Worm (Caenorhabditis elegans) whole organism, L4 larva: Measurements from ENCODE around the gene C31G12.3.
"Not testable (repeated sequence)": the region's sequence is repeated elsewhere in the genome, so short reads cannot be mapped to it uniquely, and the experiment has no call there.

Experiments
- F10B5.3 ChIP-seq: sonication (generic microtip); optimal IDR thresholded peaks from 2 replicates; lab custom pipeline; 2016; ENCODE audit warnings: mild to moderate bottlenecking, missing genetic modification characterization, missing compliant biosample characterization
- fkh-10 ChIP-seq: fragments of 150-350 bp; optimal IDR thresholded peaks from 2 replicates; lab custom pipeline; 2014; ENCODE audit warnings: missing biosample characterization, missing genetic modification reagents, missing genetic modification characterization
- nhr-10 ChIP-seq: fragments of 150-350 bp; optimal IDR thresholded peaks from 2 replicates; lab custom pipeline; 2014; ENCODE audit warnings: missing biosample characterization, missing genetic modification characterization
- nhr-11 ChIP-seq: fragments of 150-350 bp; optimal IDR thresholded peaks from 2 replicates; lab custom pipeline; 2014; ENCODE audit warnings: missing biosample characterization, missing genetic modification characterization

DNA sequence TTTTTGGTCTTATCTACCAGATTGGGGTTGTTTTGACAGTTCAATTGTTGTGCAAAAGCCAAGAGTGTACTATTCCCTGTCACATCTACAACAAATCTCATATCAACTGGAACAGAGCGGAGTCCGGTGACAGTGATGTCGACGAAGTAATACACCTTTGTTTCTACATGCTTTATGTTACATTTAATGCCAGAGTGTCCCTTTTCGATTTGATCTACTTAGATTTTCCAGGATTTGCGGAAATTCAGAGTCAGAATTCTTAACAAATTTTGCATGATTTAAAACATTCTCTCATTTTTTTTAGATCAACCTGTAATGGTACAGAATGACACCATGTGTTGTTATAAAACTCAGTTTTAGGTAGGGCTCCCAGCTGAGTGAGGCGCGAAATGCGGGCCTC, 31.2 kb downstream of the C31G12.3 start, which contains the start of gene F16H6.8:
- not testable (repeated sequence) for TF ChIP-seq fkh-10; F10B5.3 (tag; lab: Kevin White, UChicago); nhr-10; nhr-11
